Worm (Caenorhabditis elegans): ENCODE measurements around the gene acc-4.

acc-4 gene

DNA sequence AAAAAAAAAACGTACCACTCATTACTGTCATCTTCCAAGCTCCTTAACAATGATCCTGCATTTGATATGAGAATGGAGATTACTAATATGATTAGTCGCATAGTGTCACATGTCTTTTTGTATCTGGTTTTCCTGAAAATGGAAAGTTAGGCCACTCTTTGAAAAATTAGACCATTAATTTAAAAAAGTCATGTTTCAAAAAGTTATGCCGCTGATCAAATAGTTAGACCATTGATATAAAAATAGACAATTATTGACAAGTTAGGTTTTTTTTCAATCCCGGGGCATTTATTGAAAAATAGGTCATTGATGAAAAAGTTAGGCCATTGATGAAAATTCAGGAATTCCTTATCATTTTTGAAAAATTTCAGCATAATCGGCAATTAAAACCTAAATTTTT lies at the start of gene acc-4:
acc-4 (minus strand) TSS at position 101 of the 400 bp plus-strand sequence.
- TF ChIP-seq lin-39 (tag; optimal IDR thresholded peaks at IDR 0.05) (no peak), alr-1 (tag; optimal IDR thresholded peaks at IDR 0.05) (no peak), crh-2 (tag; optimal IDR thresholded peaks at IDR 0.05) (no peak), sma-3 (GFP tag; optimal IDR thresholded peaks at IDR 0.05) (no peak), ZK546.5 (tag; optimal IDR thresholded peaks at IDR 0.05) (no peak), elt-3 (tag; optimal IDR thresholded peaks at IDR 0.05) (no peak), egl-27 (tag; optimal IDR thresholded peaks at IDR 0.05) (no peak), lin-13 (GFP tag; optimal IDR thresholded peaks at IDR 0.05) (no peak), ztf-11 (tag; optimal IDR thresholded peaks at IDR 0.05) (no peak), nhr-10 (tag; optimal IDR thresholded peaks at IDR 0.05) (no peak), ceh-16 (tag; optimal IDR thresholded peaks at IDR 0.05) (no peak), F13H6.1 (tag; optimal IDR thresholded peaks at IDR 0.05) (no peak), mbf-1 (tag; optimal IDR thresholded peaks at IDR 0.05) (no peak), nhr-129 (tag; optimal IDR thresholded peaks at IDR 0.05) (no peak), sma-9 (GFP tag; optimal IDR thresholded peaks at IDR 0.05) (no peak), sma-9 (tag; optimal IDR thresholded peaks at IDR 0.05) (no peak), unc-39 (tag; optimal IDR thresholded peaks at IDR 0.05) (no peak)

DNA sequence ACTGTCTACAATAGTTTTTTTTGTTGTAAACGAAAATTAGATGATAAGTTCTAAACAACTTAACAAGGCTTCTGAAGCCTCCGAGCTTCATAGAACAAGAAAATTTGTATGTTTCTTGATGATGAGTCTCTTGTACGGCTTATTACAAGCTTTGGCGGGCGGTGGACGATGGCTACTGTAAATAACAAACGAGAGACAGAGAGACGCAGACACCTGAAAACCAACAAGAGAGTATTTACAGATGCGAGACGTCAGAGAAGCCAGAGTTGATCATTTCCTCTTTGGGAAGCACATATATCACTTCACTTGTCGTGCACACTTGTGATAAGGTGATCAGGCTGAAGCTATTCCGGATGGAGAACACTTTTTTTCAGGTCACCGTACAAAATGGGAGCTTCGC lies 46.9 kb upstream of the acc-4 start:
- TF ChIP-seq zag-1 (tag; optimal IDR thresholded peaks at IDR 0.05) (no peak), elt-3 (tag; optimal IDR thresholded peaks at IDR 0.05) (no peak), peb-1 (tag; optimal IDR thresholded peaks at IDR 0.05) (no peak)

DNA sequence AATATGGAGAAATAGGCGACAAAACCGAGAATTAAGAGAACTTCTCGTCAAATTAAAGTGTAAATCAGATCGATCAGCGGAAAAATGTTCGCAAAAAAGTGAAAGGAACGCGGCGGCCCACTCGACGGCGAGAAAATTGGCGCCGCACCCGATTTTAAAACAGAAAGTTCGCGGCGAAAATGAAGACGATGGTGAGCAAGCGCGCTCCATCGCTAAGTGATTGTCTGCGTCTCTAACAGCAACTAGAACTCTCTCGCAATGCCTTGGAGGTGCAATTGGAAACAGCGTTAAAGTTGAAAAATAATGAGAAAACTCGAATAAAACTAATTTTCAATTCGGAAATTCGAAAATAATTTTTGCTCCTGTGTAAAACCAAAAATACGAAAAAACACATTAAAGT lies 46.1 kb upstream of the acc-4 start:
- TF ChIP-seq sem-4 (tag; optimal IDR thresholded peaks at IDR 0.05): peak; percentile 21
- peak; percentile 41 for TF ChIP-seq F13H6.1 (tag; optimal IDR thresholded peaks at IDR 0.05)
- no peak for TF ChIP-seq elt-1 (tag; optimal IDR thresholded peaks at IDR 0.05)
- no peak for TF ChIP-seq skn-1 (tag; optimal IDR thresholded peaks at IDR 0.05)
- no peak for TF ChIP-seq peb-1 (tag; optimal IDR thresholded peaks at IDR 0.05)
- no peak for TF ChIP-seq ztf-1 (GFP tag; conservative IDR thresholded peaks at IDR 0.05)
- TF ChIP-seq nhr-237 (tag; optimal IDR thresholded peaks at IDR 0.05): no peak
- no peak for TF ChIP-seq unc-39 (tag; optimal IDR thresholded peaks at IDR 0.05)
- peak; percentile 3 for TF ChIP-seq mab-5 (tag; optimal IDR thresholded peaks at IDR 0.05)
- peak; percentile 96 for TF ChIP-seq blmp-1 (tag; optimal IDR thresholded peaks at IDR 0.05; ENCODE audit: insufficient read depth)
- no peak for TF ChIP-seq ceh-16 (tag; optimal IDR thresholded peaks at IDR 0.05)
- TF ChIP-seq ama-1 (optimal IDR thresholded peaks at IDR 0.05): no peak
- TF ChIP-seq egl-27 (tag; optimal IDR thresholded peaks at IDR 0.05): no peak
- no peak for TF ChIP-seq ZK546.5 (tag; optimal IDR thresholded peaks at IDR 0.05)
- no peak for TF ChIP-seq ztf-4 (tag; optimal IDR thresholded peaks at IDR 0.05)
- no peak for TF ChIP-seq nhr-10 (tag; optimal IDR thresholded peaks at IDR 0.05)
- no peak for TF ChIP-seq nhr-23 (tag; optimal IDR thresholded peaks at IDR 0.05)
- no peak for TF ChIP-seq ztf-11 (tag; optimal IDR thresholded peaks at IDR 0.05)
- peak; percentile 71 for TF ChIP-seq lin-11 (tag; optimal IDR thresholded peaks at IDR 0.05)
- TF ChIP-seq lin-39 (tag; optimal IDR thresholded peaks at IDR 0.05): no peak
- peak; percentile 47 to 77 for TF ChIP-seq lsy-2 (tag; optimal IDR thresholded peaks at IDR 0.05)
- TF ChIP-seq lin-13 (GFP tag; optimal IDR thresholded peaks at IDR 0.05): peak; percentile 76
- TF ChIP-seq snpc-4 (tag; optimal IDR thresholded peaks at IDR 0.05): no peak
- no peak for TF ChIP-seq Y55F3AM.14 (GFP tag; optimal IDR thresholded peaks at IDR 0.05)
- no peak for TF ChIP-seq mdl-1 (tag; optimal IDR thresholded peaks at IDR 0.05)
- peak; percentile 80 for TF ChIP-seq unc-55 (GFP tag; optimal IDR thresholded peaks at IDR 0.05)
- TF ChIP-seq fos-1 (tag; optimal IDR thresholded peaks at IDR 0.05): peak; percentile 5
- TF ChIP-seq nhr-12 (tag; optimal IDR thresholded peaks at IDR 0.05): no peak
- no peak for TF ChIP-seq dmd-4 (tag; optimal IDR thresholded peaks at IDR 0.05)
- no peak for TF ChIP-seq alr-1 (tag; optimal IDR thresholded peaks at IDR 0.05)
- no peak for TF ChIP-seq nhr-11 (tag; optimal IDR thresholded peaks at IDR 0.05)
- no peak for TF ChIP-seq mbf-1 (tag; optimal IDR thresholded peaks at IDR 0.05)
- TF ChIP-seq unc-62 (GFP tag; optimal IDR thresholded peaks at IDR 0.05): no peak
- TF ChIP-seq zag-1 (tag; optimal IDR thresholded peaks at IDR 0.05): no peak
- TF ChIP-seq elt-3 (tag; optimal IDR thresholded peaks at IDR 0.05): no peak
- TF ChIP-seq R02D3.7 (tag; optimal IDR thresholded peaks at IDR 0.05): no peak
- TF ChIP-seq C34F6.9 (tag; optimal IDR thresholded peaks at IDR 0.05): peak; percentile 53
- peak; percentile 70 for TF ChIP-seq nhr-25 (tag; optimal IDR thresholded peaks at IDR 0.05)
- peak; percentile 53 for TF ChIP-seq nhr-129 (tag; optimal IDR thresholded peaks at IDR 0.05)
- peak; percentile 75 for TF ChIP-seq gmeb-1 (tag; optimal IDR thresholded peaks at IDR 0.05)
- no peak for TF ChIP-seq ceh-82 (tag; optimal IDR thresholded peaks at IDR 0.05)
- TF ChIP-seq sma-9 (GFP tag; optimal IDR thresholded peaks at IDR 0.05): peak; percentile 50
- TF ChIP-seq sma-9 (tag; optimal IDR thresholded peaks at IDR 0.05): no peak
- TF ChIP-seq nhr-6 (tag; optimal IDR thresholded peaks at IDR 0.05): no peak
- TF ChIP-seq crh-2 (tag; optimal IDR thresholded peaks at IDR 0.05): peak; percentile 70
- TF ChIP-seq sma-3 (GFP tag; optimal IDR thresholded peaks at IDR 0.05): no peak
- no peak for TF ChIP-seq aly-2 (tag; optimal IDR thresholded peaks at IDR 0.05)
- peak; percentile 60 for TF ChIP-seq nhr-21 (tag; optimal IDR thresholded peaks at IDR 0.05)
- TF ChIP-seq nhr-77 (tag; optimal IDR thresholded peaks at IDR 0.05): no peak

Data from whole organism, L2 larva.